Fruit fly (Drosophila melanogaster) whole organism, embryonic: Measurements from ENCODE around the gene CG31636.

ENCODE experiments used
- Atf-2 ChIP-seq: fragments of 200-800 bp; sonication (Bioruptor generic); optimal IDR thresholded peaks from 2 replicates; lab custom pipeline; 2016; ENCODE audit warnings: missing biosample characterization, missing genetic modification characterization
- BEAF-32 ChIP-seq: fragments of 200-800 bp; sonication (Bioruptor generic); optimal IDR thresholded peaks from 3 replicates; lab custom pipeline; 2017; ENCODE audit warnings: missing biosample characterization, missing genetic modification characterization, mild to moderate bottlenecking, moderate library complexity, missing genetic modification reagents
- CG11247 ChIP-seq: fragments of 200-800 bp; sonication (Bioruptor generic); IDR thresholded peaks from 2 replicates; pipeline ENCODE4 v1.3.6; 2022; ENCODE audit warnings: missing biosample characterization, missing genetic modification characterization
- CG12236 ChIP-seq: fragments of 200-800 bp; sonication (Bioruptor generic); optimal IDR thresholded peaks from 2 replicates; lab custom pipeline; 2016; ENCODE audit warnings: missing biosample characterization, missing genetic modification characterization
- CG13775 ChIP-seq: fragments of 200-800 bp; sonication (Bioruptor generic); optimal IDR thresholded peaks from 3 replicates; lab custom pipeline; 2017; ENCODE audit warnings: missing biosample characterization, mild to moderate bottlenecking, missing genetic modification characterization
- CG17912 ChIP-seq: fragments of 200-800 bp; sonication (Bioruptor generic); optimal IDR thresholded peaks from 2 replicates; lab custom pipeline; 2018; ENCODE audit warnings: missing biosample characterization, mild to moderate bottlenecking, missing genetic modification characterization
- CG18011 ChIP-seq: fragments of 200-800 bp; sonication (Bioruptor generic); optimal IDR thresholded peaks from 2 replicates; lab custom pipeline; 2017; ENCODE audit warnings: missing biosample characterization, missing genetic modification characterization, mild to moderate bottlenecking, moderate library complexity, missing genotype
- CG2889 ChIP-seq: fragments of 200-800 bp; sonication (Bioruptor generic); IDR thresholded peaks from 3 replicates; pipeline ENCODE4 v1.3.6; 2022; ENCODE audit warnings: missing biosample characterization, missing genetic modification characterization
- CG32532 ChIP-seq: fragments of 200-800 bp; sonication (Bioruptor generic); IDR thresholded peaks from 2 replicates; pipeline ENCODE4 v1.3.6; 2022; ENCODE audit warnings: missing biosample characterization, missing genetic modification characterization
- CG34422 ChIP-seq: fragments of 200-800 bp; sonication (Bioruptor generic); IDR thresholded peaks from 3 replicates; pipeline ENCODE4 v1.3.6; 2022; ENCODE audit warnings: missing biosample characterization, missing genetic modification characterization
- CG4282 ChIP-seq: fragments of 200-800 bp; sonication (Bioruptor generic); optimal IDR thresholded peaks from 2 replicates; lab custom pipeline; 2016; ENCODE audit warnings: missing biosample characterization, missing genetic modification characterization
- CG4730 ChIP-seq: fragments of 200-800 bp; sonication (Bioruptor generic); IDR thresholded peaks from 2 replicates; pipeline ENCODE4 v1.3.6; 2022; ENCODE audit warnings: missing biosample characterization, missing genetic modification characterization
- Chrac-16 ChIP-seq: fragments of 200-800 bp; sonication (Bioruptor generic); optimal IDR thresholded peaks from 3 replicates; lab custom pipeline; 2016; ENCODE audit warnings: missing biosample characterization, missing genetic modification characterization
- D ChIP-seq, 2 experiments: fragments of 200-800 bp in 1 of 2; fragments of >200 bp in 1 of 2; sonication (Bioruptor generic) in 1 of 2; optimal IDR thresholded peaks; 2 replicates in 1 of 2; 3 replicates in 1 of 2; lab custom pipeline; 2017; ENCODE audit warnings: mild to moderate bottlenecking in 1 of 2, missing biosample characterization in 1 of 2, missing genetic modification characterization in 1 of 2, missing genetic modification reagents in 1 of 2
- Dbx ChIP-seq: fragments of 200-800 bp; sonication (Bioruptor generic); IDR thresholded peaks from 3 replicates; pipeline ENCODE4 v1.3.6; 2022; ENCODE audit warnings: missing biosample characterization, missing genetic modification characterization
- Deaf1 ChIP-seq: fragments of 200-800 bp; optimal IDR thresholded peaks from 3 replicates; lab custom pipeline; 2019; ENCODE audit warnings: missing biosample characterization, mild to moderate bottlenecking, missing genetic modification characterization, moderate library complexity
- Doc2 ChIP-seq: fragments of 200-800 bp; sonication (Bioruptor generic); IDR thresholded peaks from 2 replicates; pipeline ENCODE4 v1.3.6; 2022; ENCODE audit warnings: missing biosample characterization, missing genetic modification characterization
- Elba2 ChIP-seq: fragments of 200-800 bp; sonication (Bioruptor generic); optimal IDR thresholded peaks from 3 replicates; lab custom pipeline; 2016; ENCODE audit warnings: missing biosample characterization, missing genetic modification characterization
- HLHmδ ChIP-seq: fragments of 200-800 bp; sonication (Bioruptor generic); optimal IDR thresholded peaks from 2 replicates; lab custom pipeline; 2018; ENCODE audit warnings: missing biosample characterization, mild to moderate bottlenecking, missing genetic modification characterization, moderate library complexity
- Hr39 ChIP-seq: fragments of >200 bp; optimal IDR thresholded peaks from 2 replicates; lab custom pipeline; 2017
- Kr ChIP-seq: fragments of 200-800 bp; sonication (Bioruptor generic); optimal IDR thresholded peaks from 2 replicates; lab custom pipeline; 2017; ENCODE audit warnings: missing biosample characterization, mild to moderate bottlenecking, missing genetic modification characterization
- Neu2 ChIP-seq: fragments of 200-800 bp; sonication (Bioruptor generic); optimal IDR thresholded peaks from 3 replicates; lab custom pipeline; 2016; ENCODE audit warnings: missing biosample characterization, missing genetic modification characterization, borderline replicate concordance
- ab ChIP-seq: fragments of 200-800 bp; sonication (Bioruptor generic); optimal IDR thresholded peaks from 2 replicates; lab custom pipeline; 2016; ENCODE audit warnings: missing biosample characterization, missing genetic modification characterization
- al ChIP-seq: fragments of 200-800 bp; sonication (Bioruptor generic); IDR thresholded peaks from 2 replicates; pipeline ENCODE4 v1.3.6; 2022; ENCODE audit warnings: missing biosample characterization, missing genetic modification characterization
- ase ChIP-seq: fragments of 200-800 bp; sonication (Bioruptor generic); IDR thresholded peaks from 3 replicates; pipeline ENCODE4 v1.3.6; 2022; ENCODE audit warnings: missing biosample characterization, missing genetic modification characterization
- az2 ChIP-seq: fragments of 200-800 bp; sonication (Bioruptor generic); optimal IDR thresholded peaks from 3 replicates; lab custom pipeline; 2016; ENCODE audit warnings: missing biosample characterization, missing genetic modification characterization
- bcd ChIP-seq: fragments of 200-800 bp; sonication (Bioruptor generic); optimal IDR thresholded peaks from 2 replicates; lab custom pipeline; 2017; ENCODE audit warnings: missing biosample characterization, mild to moderate bottlenecking, missing genetic modification characterization
- dimm ChIP-seq: fragments of 200-800 bp; sonication (Bioruptor generic); IDR thresholded peaks from 2 replicates; pipeline ENCODE4 v1.3.6; 2022; ENCODE audit warnings: missing biosample characterization, missing genetic modification characterization
- dpn ChIP-seq, 2 experiments: fragments of 200-800 bp; sonication (Bioruptor generic); optimal IDR thresholded peaks; 3 replicates each; lab custom pipeline; 2016; ENCODE audit warnings: missing biosample characterization in 2 of 2, missing genetic modification characterization in 2 of 2
- esg ChIP-seq: fragments of 200-800 bp; sonication (Bioruptor generic); conservative IDR thresholded peaks from 2 replicates; pipeline ENCODE4 v1.3.6; 2022; ENCODE audit warnings: missing biosample characterization, missing genetic modification characterization
- ewg ChIP-seq: fragments of 200-800 bp; sonication (Bioruptor generic); optimal IDR thresholded peaks from 3 replicates; lab custom pipeline; 2017; ENCODE audit warnings: mild to moderate bottlenecking, missing biosample characterization, missing genetic modification reagents, missing genetic modification characterization
- exex ChIP-seq: fragments of 200-800 bp; sonication (Bioruptor generic); optimal IDR thresholded peaks from 4 replicates; lab custom pipeline; 2018; ENCODE audit warnings: missing biosample characterization, mild to moderate bottlenecking, missing genetic modification characterization, moderate library complexity
- gem ChIP-seq: fragments of 200-800 bp; sonication (Bioruptor generic); optimal IDR thresholded peaks from 2 replicates; lab custom pipeline; 2019; ENCODE audit warnings: missing biosample characterization, mild to moderate bottlenecking, missing genetic modification characterization, moderate library complexity
- hb ChIP-seq: fragments of 200-800 bp; sonication (Bioruptor generic); IDR thresholded peaks from 3 replicates; pipeline ENCODE4 v1.3.6; 2022; ENCODE audit warnings: missing biosample characterization, missing genetic modification characterization; ENCODE audit not compliant: partially characterized antibody
- ken ChIP-seq: fragments of 200-800 bp; sonication (Bioruptor generic); IDR thresholded peaks from 3 replicates; pipeline ENCODE4 v1.3.6; 2022; ENCODE audit warnings: missing biosample characterization, missing genetic modification characterization
- mld ChIP-seq: fragments of 200-800 bp; sonication (Bioruptor generic); IDR thresholded peaks from 3 replicates; pipeline ENCODE4 v1.3.6; 2022; ENCODE audit warnings: missing biosample characterization, missing genetic modification characterization; ENCODE audit not compliant: partially characterized antibody
- pan ChIP-seq, 4 experiments: fragments of >200 bp in 3 of 4; fragments of 200-800 bp in 1 of 4; sonication (Bioruptor generic) in 1 of 4; optimal IDR thresholded peaks in 3 of 4; IDR thresholded peaks in 1 of 4; 2 replicates each; pipeline versions ENCODE4 v1.3.6 to Lab custom; 2017 to 2022; ENCODE audit warnings: missing biosample characterization in 2 of 4, missing genetic modification characterization in 2 of 4, mixed read lengths in 1 of 4
- sim ChIP-seq: fragments of 200-800 bp; sonication (Bioruptor generic); IDR thresholded peaks from 2 replicates; pipeline ENCODE4 v1.3.6; 2022; ENCODE audit warnings: missing biosample characterization, missing genetic modification characterization
- slou ChIP-seq: fragments of 200-800 bp; sonication (Bioruptor generic); optimal IDR thresholded peaks from 3 replicates; lab custom pipeline; 2016; ENCODE audit warnings: missing biosample characterization, missing genetic modification characterization
- sna ChIP-seq: fragments of 200-800 bp; sonication (Bioruptor generic); IDR thresholded peaks from 2 replicates; pipeline ENCODE4 v1.3.6; 2022; ENCODE audit warnings: missing biosample characterization, missing genetic modification characterization; ENCODE audit not compliant: partially characterized antibody
- tio ChIP-seq: fragments of 200-800 bp; sonication (Bioruptor generic); optimal IDR thresholded peaks from 2 replicates; lab custom pipeline; 2017; ENCODE audit warnings: missing biosample characterization, missing genetic modification characterization, inconsistent platforms
- tll ChIP-seq, 2 experiments: fragments of 200-800 bp in 1 of 2; fragments of >200 bp in 1 of 2; sonication (Bioruptor generic) in 1 of 2; optimal IDR thresholded peaks; 2 replicates each; lab custom pipeline; 2017 to 2019; ENCODE audit warnings: missing biosample characterization in 2 of 2, missing genetic modification characterization in 2 of 2, mild to moderate bottlenecking in 1 of 2, moderate library complexity in 1 of 2
- toy ChIP-seq: fragments of 200-800 bp; sonication (Bioruptor generic); IDR thresholded peaks from 2 replicates; pipeline ENCODE4 v1.3.6; 2022; ENCODE audit warnings: missing biosample characterization, missing genetic modification characterization
- tup ChIP-seq: fragments of 200-800 bp; sonication (Bioruptor generic); optimal IDR thresholded peaks from 2 replicates; lab custom pipeline; 2016; ENCODE audit warnings: missing biosample characterization, mild to moderate bottlenecking, missing genetic modification characterization, moderate library complexity
- unpg ChIP-seq: fragments of 200-800 bp; sonication (Bioruptor generic); optimal IDR thresholded peaks from 3 replicates; lab custom pipeline; 2018; ENCODE audit warnings: missing biosample characterization, mild to moderate bottlenecking, missing genetic modification characterization, moderate library complexity
- wek ChIP-seq: fragments of 200-800 bp; sonication (Bioruptor generic); optimal IDR thresholded peaks from 3 replicates; lab custom pipeline; 2018; ENCODE audit warnings: missing biosample characterization, mild to moderate bottlenecking, missing genetic modification characterization, moderate library complexity
- zen2 ChIP-seq: fragments of 200-800 bp; sonication (Bioruptor generic); IDR thresholded peaks from 3 replicates; pipeline ENCODE4 v1.3.6; 2022; ENCODE audit warnings: missing biosample characterization, missing genetic modification characterization; ENCODE audit not compliant: partially characterized antibody

Gene CG31636

DNA sequence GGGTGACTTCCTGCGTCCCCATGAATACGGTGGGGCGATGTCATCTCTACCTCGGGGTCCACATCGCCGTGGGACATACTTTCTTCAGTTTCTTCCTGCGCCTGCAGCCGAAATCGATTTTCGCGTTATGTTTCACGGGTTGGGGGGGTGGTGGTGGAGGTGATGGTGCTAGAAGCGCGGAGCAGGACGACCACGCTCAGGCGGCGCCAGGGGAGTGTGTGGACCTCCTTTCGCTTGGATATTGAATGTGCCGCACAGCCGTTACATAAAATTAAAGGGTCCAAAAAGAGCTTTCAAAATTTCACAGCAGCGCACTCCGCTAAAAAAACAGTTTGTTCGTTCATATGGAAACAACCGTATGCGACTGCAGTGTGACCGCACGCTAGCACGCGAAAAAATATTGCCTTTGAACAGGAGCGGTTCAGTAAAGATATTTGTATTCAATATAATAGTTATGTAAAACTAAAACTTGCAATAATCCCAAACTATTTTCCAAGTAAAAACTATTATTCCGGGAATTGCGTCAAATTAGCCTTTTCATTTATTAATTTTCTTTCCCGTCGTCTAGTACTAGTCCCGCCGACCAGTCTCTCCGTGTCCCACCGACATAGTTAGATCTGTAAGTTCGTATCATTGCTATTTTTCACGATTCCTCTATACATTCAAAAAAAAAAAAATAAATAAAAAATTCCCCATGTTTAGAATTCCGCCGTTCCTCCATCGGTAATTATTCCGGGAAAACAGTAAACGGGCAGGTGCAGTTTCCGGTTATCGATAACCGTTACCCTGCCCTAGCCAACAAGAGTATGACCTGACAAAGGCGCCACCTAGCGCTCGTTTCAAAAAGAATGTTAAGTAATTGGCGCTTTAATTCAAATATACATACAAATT is 26.3 kb upstream of the CG31636 start, which contains the start of gene Nhe3 (continued):
- TF ChIP-seq CG4282 (GFP tag; lab: Kevin White, UChicago) (no peak), CG18011 (GFP tag; lab: Kevin White, UChicago) (peak; percentile 54), Dbx (GFP tag; lab: Robert Waterston, UW) (peak; percentile 89), dpn (GFP tag; optimal IDR thresholded peaks at IDR 0.05; lab: Kevin White, UChicago) (peak; percentile 75 to 85), Deaf1 (tag; lab: Kevin White, UChicago) (peak; percentile 26), CG12236 (GFP tag; lab: Kevin White, UChicago) (peak; percentile 26), dimm (GFP tag; lab: Robert Waterston, UW) (no peak; the same call in none of the 2 replicates), CG17912 (GFP tag; lab: Kevin White, UChicago) (no peak), pan (optimal IDR thresholded peaks at IDR 0.05; lab: Kevin White, UChicago) (no peak), pan (GFP tag; optimal IDR thresholded peaks at IDR 0.05 in 1 of 2, IDR thresholded peaks at IDR 0.05 in 1 of 2) (peak in 1 of 2 experiments; percentile 85), ewg (peak; percentile 73), Hr39 (lab: Kevin White, UChicago) (no peak), Chrac-16 (GFP tag; lab: Kevin White, UChicago) (peak; percentile 80), unpg (GFP tag; lab: Kevin White, UChicago) (peak; percentile 80), tup (GFP tag; lab: Kevin White, UChicago) (peak; percentile 74), hb (GFP tag; lab: Robert Waterston, UW) (no peak), esg (GFP tag; lab: Robert Waterston, UW) (peak; percentile 76), CG13775 (GFP tag; lab: Kevin White, UChicago) (peak; percentile 76), HLHmδ (GFP tag; lab: Kevin White, UChicago) (no peak), Atf-2 (GFP tag; lab: Kevin White, UChicago) (peak; percentile 72), CG32532 (GFP tag; lab: Robert Waterston, UW) (peak; percentile 83), wek (GFP tag; lab: Kevin White, UChicago) (no peak), toy (GFP tag; lab: Robert Waterston, UW) (peak; percentile 67; the same call in 1 of the 2 replicates), mld (GFP tag; lab: Robert Waterston, UW) (0 out of 3 replicates have a peak, but pooled peaks have one; percentile 54), ase (peak; percentile 69; the same call in 1 of the 3 replicates), ken (peak; percentile 78), tio (GFP tag; lab: Kevin White, UChicago) (peak; percentile 76), sna (GFP tag; lab: Robert Waterston, UW) (no peak; the same call in 1 of the 2 replicates), CG4730 (GFP tag; lab: Robert Waterston, UW) (peak; percentile 69), CG11247 (GFP tag; lab: Robert Waterston, UW) (peak; percentile 80), bcd (GFP tag; lab: Kevin White, UChicago) (peak; percentile 79), Doc2 (GFP tag; lab: Robert Waterston, UW) (no peak), slou (peak; percentile 49), gem (tag; lab: Kevin White, UChicago) (peak; percentile 87), tll (GFP tag; optimal IDR thresholded peaks at IDR 0.05; lab: Kevin White, UChicago) (no peak), ab (peak; percentile 68), D (optimal IDR thresholded peaks at IDR 0.05; lab: Kevin White, UChicago) (no peak), D (GFP tag; optimal IDR thresholded peaks at IDR 0.05; lab: Kevin White, UChicago) (peak; percentile 66), az2 (GFP tag; lab: Kevin White, UChicago) (peak; percentile 82), CG2889 (peak; percentile 78; the same call in 2 of the 3 replicates), exex (peak; percentile 45), Kr (no peak), BEAF-32 (GFP tag; lab: Kevin White, UChicago) (peak; percentile 56), al (GFP tag; lab: Robert Waterston, UW) (peak; percentile 82), zen2 (no peak), Elba2 (GFP tag; lab: Kevin White, UChicago) (no peak), CG34422 (GFP tag; lab: Robert Waterston, UW) (peak; percentile 77), Neu2 (GFP tag; lab: Kevin White, UChicago) (no peak), sim (GFP tag; lab: Robert Waterston, UW) (0 out of 2 replicates have a peak, but pooled peaks have one; percentile 32)
